Fruit fly (Drosophila melanogaster) whole organism, adult: ENCODE data around the gene CadN.

Experiments used
- CG11617 ChIP-seq: fragments of 200-800 bp; sonication (Bioruptor generic); optimal IDR thresholded peaks from 2 replicates; lab custom pipeline; 2017; ENCODE audit warnings: mild to moderate bottlenecking, missing biosample characterization, missing genetic modification reagents, missing genetic modification characterization
- CG12768 ChIP-seq: fragments of 200-800 bp; sonication (Bioruptor generic); optimal IDR thresholded peaks from 2 replicates; lab custom pipeline; 2017; ENCODE audit warnings: missing biosample characterization, missing genetic modification characterization, mild to moderate bottlenecking, moderate library complexity, missing genetic modification reagents
- CG14711 ChIP-seq: fragments of 200-800 bp; sonication (Bioruptor generic); optimal IDR thresholded peaks from 2 replicates; lab custom pipeline; 2018; ENCODE audit warnings: missing biosample characterization, mild to moderate bottlenecking, missing genetic modification characterization, moderate library complexity
- CG1620 ChIP-seq: fragments of 200-800 bp; sonication (Bioruptor generic); optimal IDR thresholded peaks from 2 replicates; lab custom pipeline; 2016; ENCODE audit warnings: missing biosample characterization, missing genetic modification characterization
- CG33017 ChIP-seq: fragments of 200-800 bp; sonication (Bioruptor generic); optimal IDR thresholded peaks from 2 replicates; lab custom pipeline; 2018; ENCODE audit warnings: missing biosample characterization, mild to moderate bottlenecking, missing genetic modification characterization, moderate library complexity
- CG5204 ChIP-seq: fragments of 200-800 bp; sonication (Bioruptor generic); optimal IDR thresholded peaks from 2 replicates; lab custom pipeline; 2016; ENCODE audit warnings: missing biosample characterization, missing genetic modification characterization
- CG7045 ChIP-seq: fragments of 200-800 bp; sonication (Bioruptor generic); optimal IDR thresholded peaks from 2 replicates; lab custom pipeline; 2017; ENCODE audit warnings: missing biosample characterization, mild to moderate bottlenecking, missing genetic modification characterization
- CG7101 ChIP-seq: fragments of 200-800 bp; sonication (Bioruptor generic); optimal IDR thresholded peaks from 2 replicates; lab custom pipeline; 2018; ENCODE audit warnings: missing biosample characterization, mild to moderate bottlenecking, missing genetic modification characterization, moderate library complexity
- Clk ChIP-seq: fragments of 200-800 bp; sonication (Bioruptor generic); optimal IDR thresholded peaks from 2 replicates; lab custom pipeline; 2017; ENCODE audit warnings: missing biosample characterization, missing genetic modification characterization
- Crg-1 ChIP-seq: fragments of 200-800 bp; sonication (Bioruptor generic); optimal IDR thresholded peaks from 2 replicates; lab custom pipeline; 2016; ENCODE audit warnings: missing biosample characterization, missing genetic modification characterization
- Hr96 ChIP-seq: fragments of 200-800 bp; sonication (Bioruptor generic); optimal IDR thresholded peaks from 2 replicates; lab custom pipeline; 2016; ENCODE audit warnings: missing biosample characterization, missing genetic modification characterization
- Mnt ChIP-seq: fragments of 200-800 bp; sonication (Bioruptor generic); optimal IDR thresholded peaks from 2 replicates; lab custom pipeline; 2016; ENCODE audit warnings: missing biosample characterization, mild to moderate bottlenecking, missing genetic modification characterization
- bab1 ChIP-seq: fragments of 200-800 bp; sonication (Bioruptor generic); optimal IDR thresholded peaks from 3 replicates; lab custom pipeline; 2019; ENCODE audit warnings: missing biosample characterization, mild to moderate bottlenecking, missing genetic modification characterization, moderate library complexity
- cic ChIP-seq: fragments of 200-800 bp; sonication (Bioruptor generic); optimal IDR thresholded peaks from 2 replicates; lab custom pipeline; 2017; ENCODE audit warnings: missing biosample characterization, mild to moderate bottlenecking, missing genetic modification characterization, moderate library complexity
- cnc ChIP-seq, 2 experiments: fragments of >200 bp; optimal IDR thresholded peaks; 2 replicates each; lab custom pipeline; 2017
- kay ChIP-seq: fragments of 200-800 bp; sonication (Bioruptor generic); peaks from one replicate; lab custom pipeline; 2016; ENCODE audit warnings: missing biosample characterization, missing genetic modification characterization, borderline replicate concordance
- ovo ChIP-seq: fragments of 200-800 bp; sonication (Bioruptor generic); optimal IDR thresholded peaks from 2 replicates; lab custom pipeline; 2016; ENCODE audit warnings: missing biosample characterization, missing genetic modification characterization
- pad ChIP-seq: fragments of 200-800 bp; sonication (Bioruptor generic); optimal IDR thresholded peaks from 3 replicates; lab custom pipeline; 2017; ENCODE audit warnings: missing biosample characterization, missing genetic modification characterization, mild to moderate bottlenecking, moderate library complexity, missing genetic modification reagents
- tj ChIP-seq: fragments of 200-800 bp; sonication (Bioruptor generic); optimal IDR thresholded peaks from 3 replicates; lab custom pipeline; 2017; ENCODE audit warnings: missing biosample characterization, mild to moderate bottlenecking, missing genetic modification characterization, moderate library complexity
- toe ChIP-seq: fragments of 200-800 bp; sonication (Bioruptor generic); optimal IDR thresholded peaks from 2 replicates; lab custom pipeline; 2016; ENCODE audit warnings: missing biosample characterization, missing genetic modification characterization

The CadN gene

DNA sequence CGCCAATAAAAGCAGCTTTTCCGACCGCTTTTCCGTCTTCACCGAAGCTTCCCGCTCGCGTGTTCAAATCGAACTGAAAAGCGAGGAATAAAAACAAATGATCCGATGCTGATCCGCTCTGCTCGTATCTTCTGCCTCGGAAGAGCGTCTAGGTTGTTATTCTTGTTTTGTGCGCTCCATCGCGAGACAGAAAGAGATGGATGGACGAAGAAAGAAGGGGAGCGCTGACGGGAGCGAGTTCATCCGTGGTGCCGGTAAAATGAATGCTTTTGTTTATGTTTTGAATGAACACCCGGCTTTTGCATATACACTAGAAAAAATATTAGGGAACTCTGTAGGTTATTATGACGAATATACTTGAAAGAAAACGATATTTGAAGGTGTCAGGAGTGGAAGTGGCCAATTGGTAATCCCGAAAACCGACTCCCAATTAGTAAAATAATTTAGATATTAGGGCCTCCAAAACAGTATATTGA is at the start of gene CadN:
Gene CadN (minus strand): TSS at position 54 of the 476 bp plus-strand sequence.
- TF ChIP-seq Crg-1 (GFP tag; lab: Kevin White, UChicago) (no peak), pad (GFP tag; lab: Kevin White, UChicago) (no peak), toe (no peak), Clk (GFP tag; lab: Kevin White, UChicago) (no peak), CG33017 (tag; lab: Kevin White, UChicago) (no peak), CG14711 (tag; lab: Kevin White, UChicago) (no peak), cic (GFP tag; lab: Kevin White, UChicago) (no peak), CG1620 (GFP tag; lab: Kevin White, UChicago) (no peak), CG7101 (tag; lab: Kevin White, UChicago) (no peak), CG11617 (GFP tag; lab: Kevin White, UChicago) (no peak), CG12768 (no peak), CG5204 (GFP tag; lab: Kevin White, UChicago) (no peak)

DNA sequence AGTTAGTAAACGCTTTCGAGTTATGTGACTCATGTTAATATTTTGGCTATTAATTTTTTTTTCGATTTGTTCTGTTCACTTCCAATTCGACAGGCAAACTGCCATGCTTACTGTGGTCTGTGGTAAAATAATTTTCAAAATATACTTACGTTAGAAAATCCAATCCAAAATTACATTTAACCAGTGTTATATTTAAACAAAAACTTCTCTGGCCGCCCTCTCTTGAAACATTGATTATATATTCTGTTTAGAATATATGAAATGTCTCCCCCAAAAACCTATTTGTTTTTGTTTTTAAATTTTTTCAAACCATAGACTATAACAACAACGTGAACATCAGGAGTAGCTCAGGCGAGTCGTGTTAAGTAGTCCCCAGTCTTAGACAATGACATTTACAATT is 34.4 kb upstream of the CadN start, which contains the start of gene CG42830:
Gene CG42830 (minus strand): TSS at position 101 of the 400 bp plus-strand sequence.
- no peak for TF ChIP-seq CG33017 (tag; lab: Kevin White, UChicago)
- no peak for TF ChIP-seq kay
- TF ChIP-seq CG12768 = no peak
- no peak for TF ChIP-seq bab1 (GFP tag; lab: Kevin White, UChicago)
- TF ChIP-seq CG7045 (GFP tag; lab: Kevin White, UChicago) = no peak
- TF ChIP-seq Hr96 (GFP tag; lab: Kevin White, UChicago) = no peak
- no peak for TF ChIP-seq Mnt
- TF ChIP-seq Clk (GFP tag; lab: Kevin White, UChicago) = no peak
- no peak for TF ChIP-seq ovo (GFP tag; lab: Kevin White, UChicago)
- no peak for TF ChIP-seq tj
- no peak for TF ChIP-seq CG7101 (tag; lab: Kevin White, UChicago)
- no peak for TF ChIP-seq cnc (optimal IDR thresholded peaks at IDR 0.05; lab: Kevin White, UChicago)
- no peak for TF ChIP-seq pad (GFP tag; lab: Kevin White, UChicago)
- no peak for TF ChIP-seq cic (GFP tag; lab: Kevin White, UChicago)
- TF ChIP-seq CG5204 (GFP tag; lab: Kevin White, UChicago) = no peak

DNA sequence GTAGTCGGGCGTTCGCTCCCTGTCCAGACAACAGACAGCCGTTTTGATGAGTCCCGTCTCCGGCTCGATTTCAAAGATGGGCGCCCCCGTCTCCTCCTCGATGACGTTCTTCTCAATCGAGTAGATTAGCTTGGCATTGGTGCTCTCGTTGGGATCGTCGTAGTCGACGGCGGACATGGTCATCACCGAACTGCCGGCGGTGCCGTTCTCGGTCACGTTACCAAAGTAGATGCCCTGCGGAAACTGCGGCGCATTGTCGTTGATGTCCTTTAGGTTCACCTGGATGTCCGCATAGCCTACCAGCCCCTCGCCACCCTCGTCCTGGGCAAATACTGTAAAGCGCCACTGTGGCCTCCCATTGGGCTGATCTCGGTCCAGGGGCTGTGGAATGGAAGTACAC is 25.0 kb upstream of the CadN start:
- no peak for TF ChIP-seq cnc (optimal IDR thresholded peaks at IDR 0.05; lab: Kevin White, UChicago)
- no peak for TF ChIP-seq kay
- no peak for TF ChIP-seq cic (GFP tag; lab: Kevin White, UChicago)
- TF ChIP-seq CG12768 = no peak
- TF ChIP-seq ovo (GFP tag; lab: Kevin White, UChicago) = no peak
- no peak for TF ChIP-seq toe
- TF ChIP-seq CG33017 (tag; lab: Kevin White, UChicago) = no peak
- no peak for TF ChIP-seq Hr96 (GFP tag; lab: Kevin White, UChicago)
- TF ChIP-seq CG14711 (tag; lab: Kevin White, UChicago) = no peak
- TF ChIP-seq CG11617 (GFP tag; lab: Kevin White, UChicago) = no peak
- TF ChIP-seq pad (GFP tag; lab: Kevin White, UChicago) = no peak
- TF ChIP-seq CG7045 (GFP tag; lab: Kevin White, UChicago) = no peak
- TF ChIP-seq Clk (GFP tag; lab: Kevin White, UChicago) = no peak
- TF ChIP-seq bab1 (GFP tag; lab: Kevin White, UChicago) = no peak
- no peak for TF ChIP-seq CG1620 (GFP tag; lab: Kevin White, UChicago)
- TF ChIP-seq CG7101 (tag; lab: Kevin White, UChicago) = no peak
- TF ChIP-seq tj = no peak
- TF ChIP-seq Crg-1 (GFP tag; lab: Kevin White, UChicago) = no peak

DNA sequence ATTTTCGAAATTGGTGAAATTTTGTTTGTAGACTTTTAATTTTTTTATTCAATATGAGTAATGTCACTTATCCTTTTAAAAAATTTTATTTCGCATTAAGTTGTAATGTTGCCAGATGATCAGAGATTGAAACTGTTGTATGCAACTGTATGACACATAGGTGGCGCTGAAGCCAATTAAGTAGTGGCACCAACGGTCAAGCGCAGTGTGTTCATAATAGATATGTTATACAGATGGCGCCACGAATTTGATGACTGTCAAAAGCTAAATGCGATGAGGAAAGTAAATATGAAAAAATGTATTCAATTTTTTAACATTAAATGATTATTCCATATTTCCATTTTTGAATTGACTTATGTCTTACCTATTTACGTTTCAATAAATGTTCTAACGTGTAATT is 6.5 kb upstream of the CadN start:
- TF ChIP-seq tj (no peak), ovo (GFP tag; lab: Kevin White, UChicago) (no peak), bab1 (GFP tag; lab: Kevin White, UChicago) (no peak), CG7101 (tag; lab: Kevin White, UChicago) (no peak), cic (GFP tag; lab: Kevin White, UChicago) (no peak), CG1620 (GFP tag; lab: Kevin White, UChicago) (no peak), CG5204 (GFP tag; lab: Kevin White, UChicago) (no peak), Mnt (no peak), CG11617 (GFP tag; lab: Kevin White, UChicago) (no peak)

DNA sequence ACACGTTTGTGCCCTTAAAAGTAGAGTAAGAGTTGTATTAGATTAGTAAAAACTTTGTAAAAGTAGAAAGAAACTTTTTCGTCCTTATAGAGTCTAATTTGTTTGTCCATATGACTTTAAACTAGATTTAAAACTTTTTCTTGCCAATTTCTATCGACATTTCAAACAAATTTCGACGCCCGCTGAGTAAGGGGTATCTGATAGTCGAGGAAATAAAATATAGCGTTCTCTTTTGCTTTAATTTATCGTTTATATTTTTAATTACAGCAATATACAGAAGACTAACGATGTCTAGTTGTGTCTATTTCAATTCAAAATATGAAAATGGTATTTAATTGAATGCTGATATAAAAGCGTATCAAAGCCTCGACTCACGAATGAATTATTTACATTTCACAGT is 5.3 kb upstream of the CadN start:
- TF ChIP-seq tj (no peak), CG7045 (GFP tag; lab: Kevin White, UChicago) (no peak), CG11617 (GFP tag; lab: Kevin White, UChicago) (no peak), kay (no peak), pad (GFP tag; lab: Kevin White, UChicago) (no peak), CG1620 (GFP tag; lab: Kevin White, UChicago) (no peak)

DNA sequence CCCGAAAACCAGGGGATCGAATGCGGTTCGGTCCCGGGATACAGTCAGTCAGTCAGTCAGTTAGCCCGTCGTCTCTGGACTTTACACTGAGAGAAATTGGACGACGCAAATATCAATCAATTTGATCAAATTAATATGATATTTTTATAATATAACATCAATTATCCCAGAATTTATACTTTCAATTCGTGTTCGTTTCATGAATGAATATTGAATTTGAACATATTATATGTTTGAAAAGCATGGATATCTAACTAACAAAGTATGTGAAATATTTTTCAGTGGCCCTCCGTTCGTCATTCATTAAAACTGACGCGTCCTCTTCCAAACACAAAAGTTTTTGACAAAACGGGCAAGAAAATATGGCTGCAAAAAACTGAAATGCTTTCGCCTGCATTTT is 3.8 kb upstream of the CadN start:
- TF ChIP-seq Hr96 (GFP tag; lab: Kevin White, UChicago) (no peak), pad (GFP tag; lab: Kevin White, UChicago) (no peak), Clk (GFP tag; lab: Kevin White, UChicago) (no peak), cnc (optimal IDR thresholded peaks at IDR 0.05; lab: Kevin White, UChicago) (no peak), CG12768 (no peak), CG14711 (tag; lab: Kevin White, UChicago) (no peak), tj (no peak), CG5204 (GFP tag; lab: Kevin White, UChicago) (no peak), Crg-1 (GFP tag; lab: Kevin White, UChicago) (no peak), ovo (GFP tag; lab: Kevin White, UChicago) (no peak), bab1 (GFP tag; lab: Kevin White, UChicago) (no peak), Mnt (no peak)
